Fruit fly (Drosophila melanogaster) whole organism, larva: ENCODE results near the gene CG32176.

Experiments used
- noc ChIP-seq: fragments of 200-800 bp; sonication (Bioruptor generic); optimal IDR thresholded peaks from 3 replicates; lab custom pipeline; 2019; ENCODE audit warnings: missing biosample characterization, mild to moderate bottlenecking, missing genetic modification characterization, moderate library complexity

Gene CG32176

DNA sequence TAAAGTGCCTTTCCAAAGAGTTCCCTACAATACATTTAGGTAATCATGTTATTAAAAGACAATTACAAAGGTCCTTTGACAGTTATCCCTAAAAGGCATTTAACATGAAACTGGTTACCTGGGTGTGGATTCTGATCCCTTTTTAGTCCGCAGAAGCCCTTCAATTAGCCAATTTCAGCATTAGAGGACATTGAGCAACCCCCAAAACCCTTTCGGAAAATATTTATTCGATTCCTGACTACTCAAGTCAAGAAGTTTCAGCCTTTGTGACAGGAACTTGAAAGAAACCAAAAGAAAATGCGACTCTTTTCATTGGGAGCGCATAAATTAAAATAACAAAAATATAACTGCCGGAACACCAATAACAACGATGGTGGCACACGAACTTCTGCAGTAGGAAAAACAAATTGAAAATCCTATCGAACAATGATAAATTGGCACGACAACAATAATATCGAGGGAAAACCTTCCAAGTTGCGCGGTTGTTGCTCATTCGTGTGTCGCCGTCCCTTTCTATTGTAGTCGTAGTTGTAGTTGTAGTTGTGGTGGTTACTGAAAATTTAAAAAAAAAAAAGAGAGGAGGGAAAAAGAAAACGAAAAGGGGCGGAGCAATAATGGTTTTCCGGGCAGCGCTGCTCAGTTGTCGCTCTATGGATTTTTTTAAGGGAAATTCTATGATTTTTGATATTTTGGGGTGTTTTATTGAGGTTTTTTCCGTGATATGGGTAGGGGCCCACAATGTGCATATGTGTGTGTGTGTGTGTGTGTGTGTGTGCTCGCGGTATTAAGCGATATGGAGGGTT is 12.2 kb downstream of the CG32176 start:
- TF ChIP-seq noc (tag; lab: Kevin White, UChicago) = no peak

DNA sequence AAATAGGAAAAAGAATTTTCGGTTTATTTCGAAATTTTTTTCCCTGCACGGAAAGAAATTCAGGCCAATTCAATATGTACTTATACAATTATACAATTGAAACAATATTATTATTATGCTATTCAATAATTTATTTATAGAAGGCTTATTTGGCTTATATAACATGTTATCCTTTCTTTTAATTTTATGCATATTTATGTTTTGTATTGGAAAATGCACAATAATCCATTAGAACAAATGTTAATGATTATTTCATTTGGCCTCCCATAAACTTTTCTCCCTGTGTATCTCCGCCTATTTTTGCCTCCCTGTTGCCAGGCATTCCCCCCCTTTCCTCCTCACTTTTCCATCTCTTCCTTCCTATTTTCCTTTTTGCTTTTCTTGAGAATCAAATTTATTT is 14.2 kb downstream of the CG32176 start:
- no peak for TF ChIP-seq noc (tag; lab: Kevin White, UChicago)

DNA sequence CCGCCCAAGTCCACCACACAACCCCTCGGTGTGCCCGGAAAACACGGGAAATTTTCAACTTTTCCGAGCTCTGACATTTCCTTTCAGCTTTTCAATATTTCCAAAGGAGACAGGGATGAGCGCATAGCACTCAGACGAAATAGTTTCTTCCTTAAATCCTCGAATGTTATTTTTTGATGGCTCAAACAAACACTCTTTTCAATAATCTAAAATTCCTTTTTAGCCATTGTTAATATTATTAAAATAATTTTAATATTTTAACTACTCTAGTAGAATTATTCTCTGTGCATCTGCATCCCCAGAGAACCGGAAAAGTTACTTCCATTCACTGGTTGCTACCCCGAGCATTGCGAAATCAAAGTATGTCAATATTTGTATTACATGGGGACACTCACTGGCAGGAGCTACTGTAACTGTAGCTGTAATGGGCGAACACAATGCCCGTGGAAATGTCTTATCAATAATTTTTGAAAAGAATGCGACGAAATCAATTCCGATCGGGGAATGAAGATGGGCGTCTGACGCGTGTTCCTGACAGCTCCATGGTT is 24.1 kb downstream of the CG32176 start:
- no peak for TF ChIP-seq noc (tag; lab: Kevin White, UChicago)

DNA sequence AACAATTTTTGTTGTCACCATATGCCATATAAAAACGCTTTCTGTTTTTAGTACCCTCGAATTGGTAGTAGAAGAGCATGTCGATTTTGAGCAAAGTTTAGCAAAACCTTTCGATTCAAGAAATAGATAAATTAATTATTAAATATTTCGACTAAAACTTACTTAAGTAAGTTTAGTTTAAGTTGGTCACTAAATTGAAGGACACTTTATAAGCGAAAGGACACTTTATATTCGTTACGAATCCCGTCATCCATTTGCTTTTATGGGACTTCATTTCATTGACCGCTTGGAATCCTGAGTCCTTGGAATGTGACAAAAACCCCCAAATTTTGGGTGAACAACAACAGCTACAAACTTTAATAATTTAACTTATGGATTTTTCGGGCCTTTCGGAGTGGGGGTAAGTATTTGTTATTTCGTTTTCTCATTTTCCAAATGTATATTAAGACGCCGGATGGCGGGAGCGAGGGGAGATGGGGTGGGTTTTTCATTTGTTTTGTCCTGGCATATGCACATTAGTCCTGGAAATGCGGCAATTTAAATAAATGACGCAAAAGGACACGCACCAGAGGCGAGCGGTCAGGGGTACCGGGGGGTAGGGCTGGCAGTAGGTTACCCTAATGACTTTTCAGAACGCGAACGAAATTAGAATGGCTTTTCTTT is 25.3 kb downstream of the CG32176 start:
- TF ChIP-seq noc (tag; lab: Kevin White, UChicago) = no peak

DNA sequence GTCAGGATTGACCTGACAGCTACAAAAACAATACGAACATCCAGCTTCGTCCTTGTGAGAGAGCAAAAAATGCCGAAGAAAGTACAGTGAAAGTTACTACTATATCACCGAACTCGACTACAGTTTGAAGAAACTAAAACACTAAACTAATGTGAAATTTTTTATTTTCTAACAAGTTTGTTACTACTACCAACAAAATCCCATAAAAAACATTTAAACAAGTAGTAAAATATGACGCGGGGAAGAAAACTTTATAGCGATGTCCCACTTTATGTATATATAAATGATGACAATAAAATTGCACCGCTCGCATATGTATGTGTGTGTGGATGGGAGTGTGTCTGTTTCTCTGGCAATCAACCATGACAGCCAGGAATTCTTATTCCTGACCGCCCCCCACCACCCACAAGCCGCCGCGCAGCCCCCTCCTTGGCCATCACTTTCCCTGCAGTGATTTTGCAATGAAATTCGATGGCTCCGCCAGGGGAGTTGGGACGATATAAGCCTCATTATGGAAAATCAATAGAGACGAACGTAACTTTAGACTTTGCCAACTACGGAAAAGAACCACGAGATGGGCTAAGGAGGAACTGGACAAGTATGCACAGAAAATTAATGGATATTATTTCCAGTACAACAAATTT is 27.8 kb downstream of the CG32176 start:
- TF ChIP-seq noc (tag; lab: Kevin White, UChicago) = no peak

DNA sequence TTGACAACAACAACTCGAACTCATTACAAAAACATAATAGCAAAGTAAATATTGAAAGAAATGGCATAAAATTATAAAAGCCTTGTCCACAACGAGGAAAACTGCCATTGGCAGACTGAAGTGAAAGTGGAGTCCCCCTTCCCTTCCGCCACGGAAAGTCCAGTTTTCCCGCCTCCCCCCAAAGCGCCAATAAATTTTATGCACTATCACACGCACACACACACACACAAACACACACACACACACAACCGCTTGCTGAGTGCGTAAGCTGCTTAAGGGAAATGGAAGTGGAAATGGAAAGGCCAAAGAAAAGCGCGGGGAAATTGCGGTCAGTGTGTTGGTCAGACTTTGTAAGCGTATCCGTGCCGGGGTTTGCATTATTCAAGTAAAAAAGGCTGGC is 28.8 kb downstream of the CG32176 start:
- TF ChIP-seq noc (tag; lab: Kevin White, UChicago) = no peak

DNA sequence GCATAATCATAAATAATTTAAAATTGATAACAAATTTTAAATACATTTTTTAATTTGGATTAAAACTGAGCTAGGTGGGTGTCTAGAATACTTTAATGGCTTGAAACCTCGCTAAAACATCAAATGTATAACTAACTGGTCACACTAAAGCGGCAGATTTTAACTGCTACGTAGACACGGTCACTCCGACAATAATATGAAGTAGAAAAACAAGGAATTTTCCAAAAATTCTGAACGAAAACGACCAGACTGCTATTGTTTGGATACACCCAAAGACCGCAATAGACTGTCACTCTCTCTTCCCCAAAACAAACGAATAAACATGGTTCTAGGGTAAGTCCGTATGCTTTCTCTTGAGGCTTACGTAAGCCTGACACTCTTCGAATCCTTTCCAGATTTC is 32.1 kb downstream of the CG32176 start, which contains the start of gene QIL1:
Gene QIL1, plus strand, starts transcription at position 142 of the 400 bp plus-strand sequence.
- TF ChIP-seq noc (tag; lab: Kevin White, UChicago) = peak; percentile 23

DNA sequence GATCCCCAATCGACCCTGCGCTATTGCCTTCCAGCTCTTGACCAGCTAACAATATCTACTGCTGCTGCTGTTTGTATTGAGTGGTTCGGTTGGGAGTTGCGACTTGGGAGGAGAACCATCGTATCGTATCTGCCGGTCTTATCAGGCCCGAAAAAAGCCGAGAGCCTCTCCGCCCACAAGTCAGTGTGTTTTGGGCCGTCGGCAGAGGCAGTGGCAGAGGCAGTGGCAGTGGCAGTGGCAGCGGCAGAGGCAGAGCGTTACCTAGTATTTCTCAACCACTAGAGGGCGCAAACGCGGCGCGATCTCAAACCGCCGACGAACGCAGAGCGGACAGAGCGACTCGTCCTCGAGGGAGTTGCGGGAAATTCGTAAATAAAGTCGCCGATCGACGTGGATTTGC is 36.4 kb downstream of the CG32176 start, which contains the start of gene SecCl:
Gene SecCl, plus strand, starts transcription at position 18 of the 400 bp plus-strand sequence.
- TF ChIP-seq noc (tag; lab: Kevin White, UChicago) = no peak

DNA sequence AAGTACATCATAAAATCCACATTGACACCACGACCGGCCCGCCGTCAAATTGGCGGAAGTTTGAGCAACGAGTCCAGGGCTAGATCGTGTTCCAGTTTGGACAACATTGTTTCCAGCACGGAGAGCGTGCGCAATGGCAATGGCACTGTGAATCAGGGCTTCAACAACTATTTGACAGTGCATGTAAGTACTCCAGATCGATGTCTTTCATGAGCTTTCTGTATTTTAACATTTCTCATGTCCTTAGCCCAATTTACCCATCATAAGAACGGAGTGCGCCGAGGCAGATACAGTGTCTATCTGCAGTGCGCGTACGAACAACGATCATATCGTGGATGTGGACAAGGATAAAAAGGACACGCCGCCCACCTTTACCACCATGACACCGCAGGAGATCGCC is 40.2 kb downstream of the CG32176 start:
- no peak for TF ChIP-seq noc (tag; lab: Kevin White, UChicago)

DNA sequence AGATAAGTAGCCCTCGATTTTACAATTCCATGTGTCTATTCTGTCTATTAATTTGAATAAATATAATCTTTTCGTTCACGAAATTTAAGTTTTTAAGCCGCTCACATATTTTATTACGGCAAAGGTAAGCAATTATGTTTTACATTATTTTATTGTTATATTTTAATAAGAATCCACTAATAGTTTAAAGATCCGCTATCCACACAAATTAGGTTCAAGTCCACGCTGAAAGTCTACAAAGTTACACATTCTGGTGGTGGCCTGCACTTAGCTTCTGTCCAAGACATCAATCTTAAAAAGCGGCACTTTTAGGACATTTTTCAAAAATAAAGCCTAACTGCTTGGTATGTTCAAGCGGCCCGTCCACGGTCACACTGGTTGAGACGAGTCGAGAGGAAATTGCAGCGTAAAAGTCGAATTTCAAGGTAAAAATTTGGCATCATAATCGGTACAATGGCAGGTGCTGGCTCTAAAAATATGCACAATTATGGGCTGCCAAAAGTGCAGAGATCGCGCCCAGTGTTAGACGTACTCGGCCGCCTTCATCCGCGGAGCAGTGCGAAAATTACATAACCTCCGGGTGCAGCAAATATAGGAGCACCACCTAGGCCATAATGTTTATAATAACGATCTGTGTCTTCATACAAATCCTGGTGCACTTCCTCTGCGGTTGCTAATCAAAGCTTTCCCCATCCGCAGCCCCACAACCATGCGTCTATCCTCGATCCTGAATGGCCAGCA is 41.2 kb downstream of the CG32176 start, which contains the start of the genes UQCR-Q and CG46525:
Gene UQCR-Q, plus strand, starts transcription at position 51 of the 741 bp plus-strand sequence.
Gene CG46525, plus strand, starts transcription at position 510 of the 741 bp plus-strand sequence.
- TF ChIP-seq noc (tag; lab: Kevin White, UChicago) = no peak

DNA sequence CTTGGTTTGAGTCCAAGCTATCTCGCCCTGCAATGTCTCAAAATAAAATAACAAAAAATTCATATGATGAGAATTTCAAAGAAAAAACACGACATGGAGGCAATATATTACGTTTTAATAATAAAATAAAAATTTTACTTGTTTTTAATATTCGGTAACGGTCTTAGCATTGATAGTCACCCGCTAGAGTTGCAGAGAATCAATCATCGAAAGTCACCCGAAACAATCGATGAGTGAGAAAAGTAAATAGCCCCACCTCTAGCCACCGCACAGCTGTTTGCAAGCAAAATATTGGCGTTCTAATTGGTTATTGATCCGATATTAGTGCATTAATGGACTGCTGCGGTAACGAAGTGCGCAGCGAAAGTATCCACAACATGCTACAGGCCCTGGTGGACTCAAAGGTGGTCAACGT is 42.3 kb downstream of the CG32176 start, which contains the start of gene CG34250:
Gene CG34250, plus strand, starts transcription at position 244 of the 415 bp plus-strand sequence.
- peak; percentile 59 for TF ChIP-seq noc (tag; lab: Kevin White, UChicago)

DNA sequence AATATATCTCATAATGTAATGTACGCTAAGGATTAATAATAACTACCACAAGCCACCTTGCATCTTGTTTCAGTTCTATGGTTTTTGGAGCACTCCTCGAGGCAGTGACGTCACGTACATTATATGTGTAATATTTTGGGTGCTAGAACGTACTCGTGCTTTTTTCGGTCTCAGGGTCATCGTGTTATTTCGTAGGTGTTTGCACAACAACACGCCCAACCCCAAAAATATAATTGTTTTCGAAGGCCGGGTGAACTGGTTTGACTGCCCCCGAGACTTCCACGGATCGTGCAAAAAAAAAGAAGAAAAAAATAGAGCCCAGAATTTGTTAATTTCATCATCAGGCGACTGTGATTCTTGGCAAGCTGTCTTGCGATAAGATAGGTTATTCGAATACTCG is 42.8 kb downstream of the CG32176 start:
- TF ChIP-seq noc (tag; lab: Kevin White, UChicago) = no peak

DNA sequence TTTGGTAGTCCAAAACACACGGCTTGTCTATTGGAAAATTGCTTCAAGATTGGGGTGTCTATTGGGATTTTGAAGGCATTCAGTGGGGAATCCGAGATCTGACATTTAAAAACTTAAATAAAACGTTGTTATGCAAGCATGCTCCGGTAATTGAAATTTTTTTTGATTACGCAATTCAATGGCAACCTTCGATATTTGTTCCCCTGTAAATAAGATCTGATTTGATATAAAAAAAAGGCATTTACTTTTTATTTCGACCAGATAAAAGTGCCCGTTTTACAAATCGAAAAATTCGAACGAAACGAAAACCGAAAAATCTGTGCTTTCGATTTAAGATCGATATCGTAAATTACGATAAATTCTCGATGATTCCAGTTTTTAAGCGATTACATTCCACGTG is 45.2 kb downstream of the CG32176 start, which contains the start of the genes CG13733 and qjt:
Gene CG13733, minus strand, starts transcription at position 101 of the 400 bp plus-strand sequence.
Gene qjt, plus strand, starts transcription at position 271 of the 400 bp plus-strand sequence.
- no peak for TF ChIP-seq noc (tag; lab: Kevin White, UChicago)

DNA sequence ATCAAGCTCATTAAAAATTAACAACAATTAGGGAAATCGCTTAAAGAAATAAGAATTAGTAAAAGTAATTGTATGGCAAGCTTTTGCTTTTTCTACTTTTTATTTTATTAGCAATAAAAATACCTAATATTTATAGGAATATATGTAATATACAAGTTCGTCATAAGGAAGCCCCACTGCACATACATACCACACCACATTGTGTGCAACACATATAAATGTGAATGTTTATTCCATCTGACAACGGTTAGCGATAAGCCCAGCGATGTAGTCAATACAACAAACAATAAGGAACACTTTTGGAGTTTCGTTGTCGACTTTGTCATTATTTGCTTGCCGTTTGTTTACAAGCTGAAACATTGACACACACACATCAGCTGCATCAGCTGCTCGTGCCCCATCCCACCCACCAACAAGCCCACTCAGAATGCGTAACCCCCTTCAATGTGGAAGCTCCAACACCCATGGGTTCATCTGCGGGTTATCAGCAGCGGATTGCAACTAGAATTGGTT is 51.7 kb downstream of the CG32176 start:
- no peak for TF ChIP-seq noc (tag; lab: Kevin White, UChicago)
